Worm (Caenorhabditis elegans): ENCODE data around the gene col-95.

Gene col-95

ce11 chrIII:11705930-11706329 lies 2.1 kb downstream of the col-95 start:
- no peak for TF ChIP-seq hmg-11 (tag; optimal IDR thresholded peaks at IDR 0.05)
- no peak for TF ChIP-seq R02D3.7 (tag; optimal IDR thresholded peaks at IDR 0.05)
- no peak for TF ChIP-seq ztf-11 (tag; optimal IDR thresholded peaks at IDR 0.05)
- TF ChIP-seq fos-1 (tag; optimal IDR thresholded peaks at IDR 0.05) = no peak
- TF ChIP-seq unc-39 (tag; optimal IDR thresholded peaks at IDR 0.05) = no peak
- no peak for TF ChIP-seq nhr-237 (tag; optimal IDR thresholded peaks at IDR 0.05)
- no peak for TF ChIP-seq nhr-25 (tag; optimal IDR thresholded peaks at IDR 0.05)
- TF ChIP-seq nhr-77 (tag; optimal IDR thresholded peaks at IDR 0.05) = no peak
- TF ChIP-seq egl-27 (tag; optimal IDR thresholded peaks at IDR 0.05) = no peak
- TF ChIP-seq pha-4 (tag; optimal IDR thresholded peaks at IDR 0.05) = no peak
- no peak for TF ChIP-seq snpc-4 (tag; optimal IDR thresholded peaks at IDR 0.05)
- TF ChIP-seq unc-62 (GFP tag; optimal IDR thresholded peaks at IDR 0.05) = no peak
- no peak for TF ChIP-seq eor-1 (tag; optimal IDR thresholded peaks at IDR 0.05)
- TF ChIP-seq ceh-9 (tag; optimal IDR thresholded peaks at IDR 0.05) = no peak

ce11 chrIII:11706665-11707064 lies 2.9 kb downstream of the col-95 start, which contains the start of gene col-96:
col-96 (minus strand) TSS chrIII:11706765.
- peak; percentile 15 for TF ChIP-seq nhr-23 (tag; optimal IDR thresholded peaks at IDR 0.05)
- TF ChIP-seq ztf-4 (tag; optimal IDR thresholded peaks at IDR 0.05) = no peak
- no peak for TF ChIP-seq elt-2 (tag; optimal IDR thresholded peaks at IDR 0.05)
- no peak for TF ChIP-seq elt-3 (tag; optimal IDR thresholded peaks at IDR 0.05)
- no peak for TF ChIP-seq fkh-10 (GFP tag; optimal IDR thresholded peaks at IDR 0.05)
- peak; percentile 13 for TF ChIP-seq ceh-28 (tag; optimal IDR thresholded peaks at IDR 0.05)

ce11 chrIII:11708722-11709121 lies 4.9 kb downstream of the col-95 start, which contains the start of gene Y41C4A.8:
Y41C4A.8 (minus strand) TSS chrIII:11708822.
- TF ChIP-seq nhr-77 (tag; optimal IDR thresholded peaks at IDR 0.05) (no peak), ceh-82 (tag; optimal IDR thresholded peaks at IDR 0.05) (no peak)

- TF ChIP-seq elt-3 (tag; optimal IDR thresholded peaks at IDR 0.05) (no peak), egl-27 (tag; optimal IDR thresholded peaks at IDR 0.05) (no peak), ceh-82 (tag; optimal IDR thresholded peaks at IDR 0.05) (no peak), elt-2 (tag; optimal IDR thresholded peaks at IDR 0.05) (no peak), mdl-1 (tag; optimal IDR thresholded peaks at IDR 0.05) (no peak), nhr-28 (tag; optimal IDR thresholded peaks at IDR 0.05) (no peak), ceh-9 (tag; optimal IDR thresholded peaks at IDR 0.05) (no peak), nfya-1 (tag; optimal IDR thresholded peaks at IDR 0.05; ENCODE audit: insufficient read depth) (no peak), R02D3.7 (tag; optimal IDR thresholded peaks at IDR 0.05) (no peak), mml-1 (tag; optimal IDR thresholded peaks at IDR 0.05) (no peak), jun-1 (tag; optimal IDR thresholded peaks at IDR 0.05) (no peak), nhr-76 (tag; optimal IDR thresholded peaks at IDR 0.05) (no peak), daf-12 (tag; optimal IDR thresholded peaks at IDR 0.05) (no peak), ama-1 (optimal IDR thresholded peaks at IDR 0.05) (no peak), ZK546.5 (tag; optimal IDR thresholded peaks at IDR 0.05) (no peak), fkh-10 (GFP tag; optimal IDR thresholded peaks at IDR 0.05) (no peak), lin-15B (tag; optimal IDR thresholded peaks at IDR 0.05) (no peak), ceh-16 (tag; optimal IDR thresholded peaks at IDR 0.05) (no peak)
Measured at ce11 chrIII:11718548-11718947, 14.8 kb downstream of the col-95 start, which contains the start of gene Y41C4A.9. Y41C4A.9 (minus strand) TSS chrIII:11718645.

- TF ChIP-seq lin-39 (tag; optimal IDR thresholded peaks at IDR 0.05) = peak; percentile 9
- no peak for TF ChIP-seq mdl-1 (tag; optimal IDR thresholded peaks at IDR 0.05)
- peak; percentile 55 for TF ChIP-seq nhr-23 (tag; optimal IDR thresholded peaks at IDR 0.05)
- no peak for TF ChIP-seq ZK546.5 (tag; optimal IDR thresholded peaks at IDR 0.05)
- peak; percentile 85 for TF ChIP-seq hmg-11 (tag; optimal IDR thresholded peaks at IDR 0.05)
- peak; percentile 25 for TF ChIP-seq elt-2 (tag; optimal IDR thresholded peaks at IDR 0.05)
- TF ChIP-seq nhr-25 (tag; optimal IDR thresholded peaks at IDR 0.05) = peak; percentile 47
- TF ChIP-seq snpc-4 (tag; optimal IDR thresholded peaks at IDR 0.05) = peak; percentile 42
- peak; percentile 7 for TF ChIP-seq tbx-2 (tag; optimal IDR thresholded peaks at IDR 0.05)
- peak; percentile 81 for TF ChIP-seq lin-15B (tag; optimal IDR thresholded peaks at IDR 0.05)
- TF ChIP-seq nhr-11 (tag; optimal IDR thresholded peaks at IDR 0.05) = no peak
- TF ChIP-seq skn-1 (tag; optimal IDR thresholded peaks at IDR 0.05) = peak; percentile 3
- peak; percentile 98 for TF ChIP-seq pha-4 (tag; optimal IDR thresholded peaks at IDR 0.05)
- TF ChIP-seq nhr-77 (tag; optimal IDR thresholded peaks at IDR 0.05) = no peak
- peak; percentile 37 for TF ChIP-seq ceh-28 (tag; optimal IDR thresholded peaks at IDR 0.05)
- peak; percentile 64 for TF ChIP-seq nfya-1 (tag; optimal IDR thresholded peaks at IDR 0.05; ENCODE audit: insufficient read depth)
Measured at ce11 chrIII:11719400-11719875, 15.6 kb downstream of the col-95 start, which contains the start of the genes elb-1 and Y41C4A.11. elb-1 (minus strand) TSS chrIII:11719450. Y41C4A.11 (plus strand) TSS chrIII:11719860.

Measured in whole organism, L3 larva.